Worm (Caenorhabditis elegans): Measurements from ENCODE around the gene syx-3.

The syx-3 gene

ce11 chrX:5348529-5349148 lies at the start of gene syx-3:
Gene syx-3 (plus strand): TSS chrX:5349098.
- TF ChIP-seq ceh-88 (GFP tag; IDR thresholded peaks at IDR 0.05) (no peak), dsc-1 (tag; optimal IDR thresholded peaks at IDR 0.05) (peak; percentile 93), pag-3 (tag; optimal IDR thresholded peaks at IDR 0.05; ENCODE audit: borderline replicate concordance, insufficient read depth) (peak; percentile 61), unc-86 (tag; optimal IDR thresholded peaks at IDR 0.05) (no peak), lin-14 (GFP tag; optimal IDR thresholded peaks at IDR 0.05) (peak; percentile 43), snu-23 (GFP tag; optimal IDR thresholded peaks at IDR 0.05) (peak; percentile 41), elt-2 (tag; optimal IDR thresholded peaks at IDR 0.05) (no peak), nhr-71 (tag; optimal IDR thresholded peaks at IDR 0.05) (peak; percentile 27), xbp-1 (tag; optimal IDR thresholded peaks at IDR 0.05) (no peak), mdl-1 (tag; optimal IDR thresholded peaks at IDR 0.05) (no peak), mef-2 (tag; optimal IDR thresholded peaks at IDR 0.05) (no peak), ceh-8 (GFP tag; optimal IDR thresholded peaks at IDR 0.05) (no peak), ceh-82 (tag; optimal IDR thresholded peaks at IDR 0.05) (no peak), nhr-20 (tag; optimal IDR thresholded peaks at IDR 0.05) (peak; percentile 4), tbx-2 (tag; optimal IDR thresholded peaks at IDR 0.05) (no peak), fkh-4 (tag; optimal IDR thresholded peaks at IDR 0.05; ENCODE audit: borderline replicate concordance) (peak; percentile 43)

ce11 chrX:5303500-5303899 lies 45.4 kb upstream of the syx-3 start, which contains the start of gene ags-3:
Gene ags-3 (minus strand): TSS chrX:5303600.
- TF ChIP-seq unc-98 (GFP tag; IDR thresholded peaks at IDR 0.05) (no peak), xbp-1 (tag; optimal IDR thresholded peaks at IDR 0.05) (no peak), nhr-90 (tag; optimal IDR thresholded peaks at IDR 0.05; ENCODE audit: poor library complexity) (no peak), hpl-2 (GFP tag; optimal IDR thresholded peaks at IDR 0.05) (no peak), zag-1 (tag; optimal IDR thresholded peaks at IDR 0.05) (no peak), tbx-2 (tag; optimal IDR thresholded peaks at IDR 0.05) (no peak), ceh-8 (GFP tag; optimal IDR thresholded peaks at IDR 0.05) (no peak), nhr-11 (tag; optimal IDR thresholded peaks at IDR 0.05) (no peak), ztf-11 (tag; optimal IDR thresholded peaks at IDR 0.05) (no peak), ceh-90 (tag; optimal IDR thresholded peaks at IDR 0.05) (no peak)

- TF ChIP-seq aly-2 (tag; optimal IDR thresholded peaks at IDR 0.05) (no peak), ceh-82 (tag; optimal IDR thresholded peaks at IDR 0.05) (no peak), skn-1 (tag; optimal IDR thresholded peaks at IDR 0.05) (no peak), lin-13 (GFP tag; optimal IDR thresholded peaks at IDR 0.05) (no peak), dsc-1 (tag; optimal IDR thresholded peaks at IDR 0.05) (no peak), C04F5.9 (tag; optimal IDR thresholded peaks at IDR 0.05) (no peak), unc-86 (tag; optimal IDR thresholded peaks at IDR 0.05) (no peak), snu-23 (GFP tag; optimal IDR thresholded peaks at IDR 0.05) (no peak), mab-9 (GFP tag; IDR thresholded peaks at IDR 0.05) (no peak), hlh-4 (tag; optimal IDR thresholded peaks at IDR 0.05) (no peak), xbp-1 (tag; optimal IDR thresholded peaks at IDR 0.05) (no peak), nhr-77 (tag; optimal IDR thresholded peaks at IDR 0.05) (no peak), Y116A8C.19 (tag; optimal IDR thresholded peaks at IDR 0.05; ENCODE audit: borderline replicate concordance) (no peak), fkh-4 (tag; optimal IDR thresholded peaks at IDR 0.05; ENCODE audit: borderline replicate concordance) (no peak)
Measured at ce11 chrX:5309622-5310021, 39.3 kb upstream of the syx-3 start.

DNA sequence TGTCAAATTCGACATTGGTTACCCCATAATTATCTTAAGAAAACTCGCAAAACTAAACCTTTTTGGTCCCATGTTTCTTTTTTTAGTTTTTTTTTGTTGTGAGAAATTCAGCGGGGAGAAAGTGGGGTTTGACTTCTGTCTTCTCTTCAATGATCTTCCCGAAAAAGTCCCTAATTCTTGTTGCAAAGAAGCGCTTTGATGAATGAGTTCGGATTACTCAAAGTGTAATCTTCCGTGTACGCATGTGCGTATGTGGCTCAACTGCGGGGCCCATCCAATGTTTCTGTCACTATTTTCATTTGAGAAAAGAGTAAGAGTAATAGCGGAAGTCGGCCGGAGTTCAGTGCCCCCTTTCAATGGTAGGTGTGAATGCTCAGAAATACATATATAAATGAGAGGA lies 37.7 kb upstream of the syx-3 start:
- no peak for TF ChIP-seq mdl-1 (tag; optimal IDR thresholded peaks at IDR 0.05)

ce11 chrX:5319214-5319838 lies 29.6 kb upstream of the syx-3 start:
- TF ChIP-seq swsn-7 (tag; optimal IDR thresholded peaks at IDR 0.05) (peak; percentile 49), lin-35 (GFP tag; optimal IDR thresholded peaks at IDR 0.05) (peak in 1 of 2 experiments; percentile 57), grh-1 (GFP tag; IDR thresholded peaks at IDR 0.05) (no peak), ztf-4 (tag; optimal IDR thresholded peaks at IDR 0.05) (peak; percentile 12), efl-1 (optimal IDR thresholded peaks at IDR 0.05) (peak in 1 of 2 experiments; percentile 5), efl-1 (GFP tag; optimal IDR thresholded peaks at IDR 0.05 in 1 of 2) (peak in 1 of 2 experiments; percentile 90), nhr-76 (tag; optimal IDR thresholded peaks at IDR 0.05) (no peak), nhr-19 (GFP tag; conservative IDR thresholded peaks at IDR 0.05) (peak; percentile 57), nhr-47 (tag; optimal IDR thresholded peaks at IDR 0.05) (peak; percentile 70), fkh-8 (tag; optimal IDR thresholded peaks at IDR 0.05) (no peak), nhr-28 (tag; optimal IDR thresholded peaks at IDR 0.05) (no peak), unc-30 (tag; optimal IDR thresholded peaks at IDR 0.05) (no peak), ceh-63 (GFP tag; optimal IDR thresholded peaks at IDR 0.05) (no peak), nhr-12 (tag; optimal IDR thresholded peaks at IDR 0.05) (no peak), ceh-82 (tag; optimal IDR thresholded peaks at IDR 0.05) (peak in 2 of 3 experiments; percentile 17 to 44)

All from whole organism, L1 larva.